Fruit fly (Drosophila melanogaster) whole organism, prepupa: ENCODE results near the gene CG33267.

Source experiments
- Blimp-1 ChIP-seq: fragments of 200-800 bp; sonication (Bioruptor generic); optimal IDR thresholded peaks from 3 replicates; lab custom pipeline; 2017; ENCODE audit warnings: missing biosample characterization, missing genetic modification characterization, mild to moderate bottlenecking, moderate library complexity, missing genetic modification reagents
- CG10631 ChIP-seq: fragments of 200-800 bp; sonication (Bioruptor generic); optimal IDR thresholded peaks from 2 replicates; lab custom pipeline; 2016; ENCODE audit warnings: missing biosample characterization, missing genetic modification characterization
- CG10669 ChIP-seq: fragments of 200-800 bp; sonication (Bioruptor generic); optimal IDR thresholded peaks from 3 replicates; lab custom pipeline; 2018; ENCODE audit warnings: missing biosample characterization, mild to moderate bottlenecking, missing genetic modification characterization, moderate library complexity
- CG11762 ChIP-seq: fragments of 200-800 bp; sonication (Bioruptor generic); optimal IDR thresholded peaks from 3 replicates; lab custom pipeline; 2016; ENCODE audit warnings: missing biosample characterization, missing genetic modification characterization; ENCODE audit not compliant: insufficient read depth
- CG11902 ChIP-seq: fragments of 200-800 bp; sonication (Bioruptor generic); optimal IDR thresholded peaks from 3 replicates; lab custom pipeline; 2016; ENCODE audit warnings: missing biosample characterization, missing genetic modification characterization
- CG15336 ChIP-seq: fragments of 200-800 bp; sonication (Bioruptor generic); IDR thresholded peaks from 2 replicates; pipeline ENCODE4 v1.3.6; 2022; ENCODE audit warnings: missing biosample characterization, missing genetic modification characterization
- CG1621 ChIP-seq: fragments of 200-800 bp; sonication (Bioruptor generic); optimal IDR thresholded peaks from 3 replicates; lab custom pipeline; 2018; ENCODE audit warnings: missing biosample characterization, mild to moderate bottlenecking, missing genetic modification characterization
- CG16779 ChIP-seq: fragments of 200-800 bp; sonication (Bioruptor generic); optimal IDR thresholded peaks from 3 replicates; lab custom pipeline; 2017; ENCODE audit warnings: missing biosample characterization, mild to moderate bottlenecking, missing genetic modification characterization
- CG31627 ChIP-seq: fragments of 200-800 bp; sonication (Bioruptor generic); optimal IDR thresholded peaks from 3 replicates; lab custom pipeline; 2016; ENCODE audit warnings: missing biosample characterization, missing genetic modification characterization
- CG32006 ChIP-seq: fragments of 200-800 bp; sonication (Bioruptor generic); optimal IDR thresholded peaks from 3 replicates; lab custom pipeline; 2017; ENCODE audit warnings: missing biosample characterization, mild to moderate bottlenecking, missing genetic modification characterization
- CG34406 ChIP-seq: fragments of 200-800 bp; sonication (Bioruptor generic); optimal IDR thresholded peaks from 3 replicates; lab custom pipeline; 2016; ENCODE audit warnings: missing biosample characterization, missing genetic modification characterization
- CG3919 ChIP-seq: fragments of 200-800 bp; sonication (Bioruptor generic); optimal IDR thresholded peaks from 3 replicates; lab custom pipeline; 2016; ENCODE audit warnings: missing biosample characterization, missing genetic modification characterization
- CG4318 ChIP-seq: fragments of 200-800 bp; sonication (Bioruptor generic); optimal IDR thresholded peaks from 3 replicates; lab custom pipeline; 2017; ENCODE audit warnings: missing biosample characterization, mild to moderate bottlenecking, missing genetic modification characterization
- CG6163 ChIP-seq: fragments of 200-800 bp; sonication (Bioruptor generic); IDR thresholded peaks from 3 replicates; pipeline ENCODE4 v1.3.6; 2022; ENCODE audit warnings: missing biosample characterization, missing genetic modification characterization
- CG6808 ChIP-seq: fragments of 200-800 bp; sonication (Bioruptor generic); optimal IDR thresholded peaks from 3 replicates; lab custom pipeline; 2017; ENCODE audit warnings: missing biosample characterization, missing genetic modification characterization, mild to moderate bottlenecking, moderate library complexity, missing genetic modification reagents
- CG6854 ChIP-seq: fragments of 200-800 bp; sonication (Bioruptor generic); optimal IDR thresholded peaks from 2 replicates; lab custom pipeline; 2017; ENCODE audit warnings: missing biosample characterization, mild to moderate bottlenecking, missing genetic modification characterization
- CG7368 ChIP-seq: fragments of 200-800 bp; sonication (Bioruptor generic); optimal IDR thresholded peaks from 3 replicates; lab custom pipeline; 2016; ENCODE audit warnings: missing biosample characterization, missing genetic modification characterization
- CG8119 ChIP-seq: fragments of 200-800 bp; sonication (Bioruptor generic); IDR thresholded peaks from 3 replicates; pipeline ENCODE4 v1.3.6; 2022; ENCODE audit warnings: missing biosample characterization, missing genetic modification characterization
- CG8319 ChIP-seq: fragments of 200-800 bp; sonication (Bioruptor generic); optimal IDR thresholded peaks from 3 replicates; lab custom pipeline; 2016; ENCODE audit warnings: missing biosample characterization, missing genetic modification characterization
- CG9139 ChIP-seq: fragments of 200-800 bp; sonication (Bioruptor generic); optimal IDR thresholded peaks from 3 replicates; lab custom pipeline; 2017; ENCODE audit warnings: missing biosample characterization, mild to moderate bottlenecking, missing genetic modification characterization
- Eip75B ChIP-seq: fragments of 200-800 bp; sonication (Bioruptor generic); optimal IDR thresholded peaks from 3 replicates; lab custom pipeline; 2016; ENCODE audit warnings: missing biosample characterization, missing genetic modification characterization
- Eip78C ChIP-seq: fragments of 200-800 bp; sonication (Bioruptor generic); peaks from one replicate; lab custom pipeline; 2016; ENCODE audit warnings: missing biosample characterization, missing genetic modification characterization
- Eip93F ChIP-seq: fragments of 200-800 bp; sonication (Bioruptor generic); optimal IDR thresholded peaks from 2 replicates; lab custom pipeline; 2016; ENCODE audit warnings: missing biosample characterization, mild to moderate bottlenecking, missing genetic modification characterization
- Ets21C ChIP-seq: fragments of 200-800 bp; sonication (Bioruptor generic); optimal IDR thresholded peaks from 3 replicates; lab custom pipeline; 2016; ENCODE audit warnings: missing biosample characterization, missing genetic modification characterization
- Ets96B ChIP-seq: fragments of 200-800 bp; optimal IDR thresholded peaks from 2 replicates; lab custom pipeline; 2019; ENCODE audit warnings: missing biosample characterization, mild to moderate bottlenecking, missing genetic modification characterization, moderate library complexity
- Gug ChIP-seq: fragments of 200-800 bp; sonication (Bioruptor generic); IDR thresholded peaks from 2 replicates; pipeline ENCODE4 v1.3.6; 2022; ENCODE audit warnings: missing biosample characterization, missing genetic modification characterization
- Hr38 ChIP-seq: sonication (Bioruptor generic); optimal IDR thresholded peaks from 2 replicates; lab custom pipeline; 2016; ENCODE audit warnings: missing biosample characterization, missing genetic modification characterization
- Hr39 ChIP-seq: fragments of 200-800 bp; sonication (Bioruptor generic); optimal IDR thresholded peaks from 2 replicates; lab custom pipeline; 2016; ENCODE audit warnings: missing biosample characterization, missing genetic modification characterization
- Hr4 ChIP-seq: fragments of 200-800 bp; sonication (Bioruptor generic); optimal IDR thresholded peaks from 3 replicates; lab custom pipeline; 2016; ENCODE audit warnings: missing biosample characterization, missing genetic modification characterization
- Lpt ChIP-seq: fragments of 200-800 bp; sonication (Bioruptor generic); optimal IDR thresholded peaks from 3 replicates; lab custom pipeline; 2016; ENCODE audit warnings: missing biosample characterization, missing genetic modification characterization
- OdsH ChIP-seq: fragments of 200-800 bp; sonication (Bioruptor generic); optimal IDR thresholded peaks from 3 replicates; lab custom pipeline; 2016; ENCODE audit warnings: missing biosample characterization, missing genetic modification characterization
- Smox ChIP-seq: fragments of 200-800 bp; sonication (Bioruptor generic); optimal IDR thresholded peaks from 3 replicates; lab custom pipeline; 2016; ENCODE audit warnings: missing biosample characterization, missing genetic modification characterization
- Sox14 ChIP-seq: fragments of 200-800 bp; sonication (Bioruptor generic); optimal IDR thresholded peaks from 3 replicates; lab custom pipeline; 2016; ENCODE audit warnings: missing biosample characterization, missing genetic modification characterization
- acj6 ChIP-seq: fragments of 200-800 bp; sonication (Bioruptor generic); optimal IDR thresholded peaks from 3 replicates; lab custom pipeline; 2016; ENCODE audit warnings: missing biosample characterization, missing genetic modification characterization
- cyc ChIP-seq: fragments of 200-800 bp; sonication (Bioruptor generic); optimal IDR thresholded peaks from 3 replicates; lab custom pipeline; 2016; ENCODE audit warnings: missing biosample characterization, missing genetic modification characterization
- dac ChIP-seq: fragments of 200-800 bp; sonication (Bioruptor generic); optimal IDR thresholded peaks from 2 replicates; lab custom pipeline; 2017; ENCODE audit warnings: missing biosample characterization, mild to moderate bottlenecking, missing genetic modification characterization
- dsx ChIP-seq: fragments of 200-800 bp; optimal IDR thresholded peaks from 3 replicates; lab custom pipeline; 2019; ENCODE audit warnings: missing biosample characterization, mild to moderate bottlenecking, missing genetic modification characterization, moderate library complexity; ENCODE audit not compliant: poor library complexity, severe bottlenecking
- eg ChIP-seq: fragments of 200-800 bp; sonication (Bioruptor generic); IDR thresholded peaks from 3 replicates; pipeline ENCODE4 v1.3.6; 2022; ENCODE audit warnings: missing biosample characterization, missing genetic modification characterization
- esn ChIP-seq: fragments of 200-800 bp; sonication (Bioruptor generic); optimal IDR thresholded peaks from 2 replicates; lab custom pipeline; 2016; ENCODE audit warnings: missing biosample characterization, mild to moderate bottlenecking, missing genetic modification characterization, moderate library complexity
- fd59A ChIP-seq: fragments of 200-800 bp; sonication (Bioruptor generic); optimal IDR thresholded peaks from 2 replicates; lab custom pipeline; 2017; ENCODE audit warnings: missing biosample characterization, mild to moderate bottlenecking, missing genetic modification characterization, missing genetic modification reagents
- fd85E ChIP-seq: fragments of 200-800 bp; sonication (Bioruptor generic); optimal IDR thresholded peaks from 3 replicates; lab custom pipeline; 2016; ENCODE audit warnings: missing biosample characterization, missing genetic modification characterization
- lz ChIP-seq: fragments of 200-800 bp; sonication (Bioruptor generic); optimal IDR thresholded peaks from 3 replicates; lab custom pipeline; 2016; ENCODE audit warnings: missing biosample characterization, missing genetic modification characterization
- net ChIP-seq: fragments of 200-800 bp; sonication (Bioruptor generic); optimal IDR thresholded peaks from 3 replicates; lab custom pipeline; 2016; ENCODE audit warnings: missing biosample characterization, missing genetic modification characterization
- spab ChIP-seq: fragments of 200-800 bp; sonication (Bioruptor generic); optimal IDR thresholded peaks from 2 replicates; lab custom pipeline; 2017; ENCODE audit warnings: missing biosample characterization, mild to moderate bottlenecking, missing genetic modification characterization, missing genetic modification reagents
- ss ChIP-seq, 2 experiments: fragments of 200-800 bp; sonication (Bioruptor generic); optimal IDR thresholded peaks; 2 replicates in 1 of 2; 3 replicates in 1 of 2; lab custom pipeline; 2017 to 2018; ENCODE audit warnings: mild to moderate bottlenecking in 2 of 2, missing biosample characterization in 2 of 2, missing genetic modification characterization in 2 of 2, moderate library complexity in 1 of 2
- topi ChIP-seq: fragments of 200-800 bp; sonication (Bioruptor generic); optimal IDR thresholded peaks from 3 replicates; lab custom pipeline; 2016; ENCODE audit warnings: missing biosample characterization, missing genetic modification characterization
- vri ChIP-seq: fragments of 200-800 bp; sonication (Bioruptor generic); optimal IDR thresholded peaks from 3 replicates; lab custom pipeline; 2016; ENCODE audit warnings: missing biosample characterization, mild to moderate bottlenecking, missing genetic modification characterization

CG33267 gene

dm6 chr3L:11593778-11594177, 29.5 kb downstream of the CG33267 start (continued):
- TF ChIP-seq Smox (GFP tag; lab: Kevin White, UChicago): no peak
- TF ChIP-seq Hr38 (GFP tag; lab: Kevin White, UChicago): no peak
- TF ChIP-seq Eip75B: no peak
- TF ChIP-seq CG11902 (GFP tag; lab: Kevin White, UChicago): no peak
- no peak for TF ChIP-seq CG31627 (GFP tag; lab: Kevin White, UChicago)
- TF ChIP-seq CG11762 (GFP tag; lab: Kevin White, UChicago): no peak
- TF ChIP-seq Ets96B: peak; percentile 60
- TF ChIP-seq net (GFP tag; lab: Kevin White, UChicago): peak; percentile 9

- TF ChIP-seq CG6808 (GFP tag; lab: Kevin White, UChicago): no peak
- no peak for TF ChIP-seq CG32006 (GFP tag; lab: Kevin White, UChicago)
- TF ChIP-seq Eip78C (GFP tag; lab: Kevin White, UChicago): peak; percentile 34
- TF ChIP-seq CG7368: peak; percentile 44
- TF ChIP-seq, all 60 proteins: peak for 2
These were observed 32.4 kb downstream of the CG33267 start, which contains the start of gene CG7368 for dm6 chr3L:11596585-11597252. Gene CG7368 (plus strand): TSS chr3L:11597202.

- TF ChIP-seq dsx (GFP tag; lab: Kevin White, UChicago): peak; percentile 41
- TF ChIP-seq Eip93F (GFP tag; lab: Kevin White, UChicago): no peak
- peak in 1 of 2 experiments; percentile 42 for TF ChIP-seq ss (GFP tag; optimal IDR thresholded peaks at IDR 0.05; lab: Kevin White, UChicago)
- peak; percentile 6 for TF ChIP-seq esn
- TF ChIP-seq fd85E (GFP tag; lab: Kevin White, UChicago): no peak
- TF ChIP-seq CG1621 (tag; lab: Kevin White, UChicago): no peak
- TF ChIP-seq CG10669: no peak
- peak; percentile 40 for TF ChIP-seq acj6 (GFP tag; lab: Kevin White, UChicago)
- no peak for TF ChIP-seq topi (GFP tag; lab: Kevin White, UChicago)
- TF ChIP-seq Eip75B: no peak
- peak; percentile 45 for TF ChIP-seq CG34406 (GFP tag; lab: Kevin White, UChicago)
- TF ChIP-seq Hr4: peak; percentile 5
- TF ChIP-seq CG10631: peak; percentile 37
- TF ChIP-seq CG4318 (GFP tag; lab: Kevin White, UChicago): peak; percentile 1
- no peak for TF ChIP-seq Gug (GFP tag; lab: Robert Waterston, UW)
- TF ChIP-seq fd59A (GFP tag; lab: Kevin White, UChicago): no peak
- TF ChIP-seq Blimp-1 (GFP tag; lab: Kevin White, UChicago): no peak
- TF ChIP-seq CG16779 (tag; lab: Kevin White, UChicago): no peak
- TF ChIP-seq Sox14 (GFP tag; lab: Kevin White, UChicago): no peak
- no peak for TF ChIP-seq cyc (GFP tag; lab: Kevin White, UChicago)
- peak; percentile 33 for TF ChIP-seq OdsH (GFP tag; lab: Kevin White, UChicago)
- TF ChIP-seq CG8119 (GFP tag; lab: Robert Waterston, UW): peak; percentile 61
- peak; percentile 7 for TF ChIP-seq net (GFP tag; lab: Kevin White, UChicago)
- peak; percentile 11 for TF ChIP-seq spab (GFP tag; lab: Kevin White, UChicago)
- TF ChIP-seq CG9139: no peak
- no peak for TF ChIP-seq lz (GFP tag; lab: Kevin White, UChicago)
- TF ChIP-seq CG15336 (GFP tag; lab: Robert Waterston, UW): peak; percentile 42
- TF ChIP-seq Ets21C (GFP tag; lab: Kevin White, UChicago): no peak
- no peak for TF ChIP-seq Hr39 (GFP tag; lab: Kevin White, UChicago)
- 0 out of 3 replicates have a peak, but pooled peaks have one; percentile 19 for TF ChIP-seq eg
- no peak for TF ChIP-seq CG6854
- TF ChIP-seq dac (GFP tag; lab: Kevin White, UChicago): no peak
- no peak for TF ChIP-seq CG11902 (GFP tag; lab: Kevin White, UChicago)
- TF ChIP-seq CG3919 (GFP tag; lab: Kevin White, UChicago): no peak
- 0 out of 3 replicates have a peak, but pooled peaks have one; percentile 23 for TF ChIP-seq CG6163 (GFP tag; lab: Robert Waterston, UW)
- TF ChIP-seq vri (GFP tag; lab: Kevin White, UChicago): no peak
- no peak for TF ChIP-seq CG8319 (GFP tag; lab: Kevin White, UChicago)
- TF ChIP-seq Lpt (GFP tag; lab: Kevin White, UChicago): no peak
- peak; percentile 32 for TF ChIP-seq CG6808 (GFP tag; lab: Kevin White, UChicago)
These were observed 35.0 kb downstream of the CG33267 start for dm6 chr3L:11599255-11599654.
